Fruit fly (Drosophila melanogaster) whole organism, embryonic: ENCODE data around the gene Tnks.

Experiments used
- Abd-B ChIP-seq: fragments of 200-800 bp; sonication (Bioruptor generic); optimal IDR thresholded peaks from 2 replicates; lab custom pipeline; 2018; ENCODE audit warnings: missing biosample characterization, mild to moderate bottlenecking, missing genetic modification characterization, moderate library complexity
- Ada2b ChIP-seq: fragments of 200-800 bp; sonication (Bioruptor generic); IDR thresholded peaks from 2 replicates; pipeline ENCODE4 v1.3.6; 2022; ENCODE audit warnings: missing biosample characterization, missing genetic modification characterization
- Atf3 ChIP-seq: fragments of 200-800 bp; sonication (Bioruptor generic); optimal IDR thresholded peaks from 3 replicates; lab custom pipeline; 2016; ENCODE audit warnings: missing biosample characterization, missing genetic modification characterization
- CG10147 ChIP-seq: fragments of 200-800 bp; sonication (Bioruptor generic); optimal IDR thresholded peaks from 2 replicates; lab custom pipeline; 2019; ENCODE audit warnings: missing biosample characterization, mild to moderate bottlenecking, missing genetic modification characterization, moderate library complexity
- CG10274 ChIP-seq: fragments of 200-800 bp; sonication (Bioruptor generic); optimal IDR thresholded peaks from 3 replicates; lab custom pipeline; 2017; ENCODE audit warnings: missing biosample characterization, mild to moderate bottlenecking, missing genetic modification characterization
- CG11504 ChIP-seq: fragments of 200-800 bp; sonication (Bioruptor generic); optimal IDR thresholded peaks from 3 replicates; lab custom pipeline; 2019; ENCODE audit warnings: missing biosample characterization, mild to moderate bottlenecking, missing genetic modification characterization, moderate library complexity
- CG12769 ChIP-seq: fragments of 200-800 bp; sonication (Bioruptor generic); optimal IDR thresholded peaks from 2 replicates; lab custom pipeline; 2019; ENCODE audit warnings: missing biosample characterization, mild to moderate bottlenecking, missing genetic modification characterization, moderate library complexity
- CG14014 ChIP-seq: fragments of 200-800 bp; sonication (Bioruptor generic); IDR thresholded peaks from 2 replicates; pipeline ENCODE4 v1.3.6; 2022; ENCODE audit warnings: missing biosample characterization, missing genetic modification characterization
- CG15269 ChIP-seq: fragments of 200-800 bp; sonication (Bioruptor generic); optimal IDR thresholded peaks from 2 replicates; lab custom pipeline; 2018; ENCODE audit warnings: missing biosample characterization, mild to moderate bottlenecking, missing genetic modification characterization, moderate library complexity
- CG17328 ChIP-seq: fragments of 200-800 bp; sonication (Bioruptor generic); IDR thresholded peaks from 2 replicates; pipeline ENCODE4 v1.3.6; 2022; ENCODE audit warnings: missing biosample characterization, missing genetic modification characterization
- CG18011 ChIP-seq: fragments of 200-800 bp; sonication (Bioruptor generic); optimal IDR thresholded peaks from 2 replicates; lab custom pipeline; 2017; ENCODE audit warnings: missing biosample characterization, missing genetic modification characterization, mild to moderate bottlenecking, moderate library complexity, missing genotype
- CG18476 ChIP-seq: fragments of 200-800 bp; sonication (Bioruptor generic); optimal IDR thresholded peaks from 2 replicates; lab custom pipeline; 2016; ENCODE audit warnings: missing biosample characterization, mild to moderate bottlenecking, missing genetic modification characterization
- CG18599 ChIP-seq: fragments of 200-800 bp; sonication (Bioruptor generic); optimal IDR thresholded peaks from 3 replicates; lab custom pipeline; 2017; ENCODE audit warnings: missing biosample characterization, missing genetic modification characterization, mild to moderate bottlenecking, moderate library complexity, missing genetic modification reagents
- CG18764 ChIP-seq: fragments of 200-800 bp; sonication (Bioruptor generic); optimal IDR thresholded peaks from 3 replicates; lab custom pipeline; 2016; ENCODE audit warnings: missing biosample characterization, missing genetic modification characterization
- CG2199 ChIP-seq: fragments of 200-800 bp; sonication (Bioruptor generic); IDR thresholded peaks from 3 replicates; pipeline ENCODE4 v1.3.6; 2022; ENCODE audit warnings: missing biosample characterization, missing genetic modification characterization
- CG30403 ChIP-seq: fragments of 200-800 bp; sonication (Bioruptor generic); optimal IDR thresholded peaks from 3 replicates; lab custom pipeline; 2016; ENCODE audit warnings: missing biosample characterization, missing genetic modification characterization
- CG3163 ChIP-seq: fragments of 200-800 bp; sonication (Bioruptor generic); optimal IDR thresholded peaks from 3 replicates; lab custom pipeline; 2016; ENCODE audit warnings: missing biosample characterization, missing genetic modification characterization
- CG34422 ChIP-seq: fragments of 200-800 bp; sonication (Bioruptor generic); IDR thresholded peaks from 3 replicates; pipeline ENCODE4 v1.3.6; 2022; ENCODE audit warnings: missing biosample characterization, missing genetic modification characterization
- CG4282 ChIP-seq: fragments of 200-800 bp; sonication (Bioruptor generic); optimal IDR thresholded peaks from 2 replicates; lab custom pipeline; 2016; ENCODE audit warnings: missing biosample characterization, missing genetic modification characterization
- CG4360 ChIP-seq: fragments of 200-800 bp; sonication (Bioruptor generic); IDR thresholded peaks from 2 replicates; pipeline ENCODE4 v1.3.6; 2022; ENCODE audit warnings: missing biosample characterization, missing genetic modification characterization
- CG4730 ChIP-seq: fragments of 200-800 bp; sonication (Bioruptor generic); IDR thresholded peaks from 2 replicates; pipeline ENCODE4 v1.3.6; 2022; ENCODE audit warnings: missing biosample characterization, missing genetic modification characterization
- CG7745 ChIP-seq: fragments of 200-800 bp; sonication (Bioruptor generic); optimal IDR thresholded peaks from 2 replicates; lab custom pipeline; 2018; ENCODE audit warnings: missing biosample characterization, mild to moderate bottlenecking, missing genetic modification characterization, moderate library complexity
- CG7786 ChIP-seq: fragments of 200-800 bp; sonication (Bioruptor generic); optimal IDR thresholded peaks from 2 replicates; lab custom pipeline; 2016; ENCODE audit warnings: missing biosample characterization, missing genetic modification characterization
- CG7987 ChIP-seq: fragments of 200-800 bp; sonication (Bioruptor generic); optimal IDR thresholded peaks from 2 replicates; lab custom pipeline; 2018; ENCODE audit warnings: missing biosample characterization, mild to moderate bottlenecking, missing genetic modification characterization, moderate library complexity
- CG8765 ChIP-seq: fragments of 200-800 bp; sonication (Bioruptor generic); IDR thresholded peaks from 2 replicates; pipeline ENCODE4 v1.3.6; 2022; ENCODE audit warnings: missing biosample characterization, missing genetic modification characterization
- CG8944 ChIP-seq: fragments of 200-800 bp; sonication (Bioruptor generic); optimal IDR thresholded peaks from 3 replicates; lab custom pipeline; 2016; ENCODE audit warnings: missing biosample characterization, missing genetic modification characterization
- Dbx ChIP-seq: fragments of 200-800 bp; sonication (Bioruptor generic); IDR thresholded peaks from 3 replicates; pipeline ENCODE4 v1.3.6; 2022; ENCODE audit warnings: missing biosample characterization, missing genetic modification characterization
- Doc3 ChIP-seq: fragments of 200-800 bp; sonication (Bioruptor generic); IDR thresholded peaks from 3 replicates; pipeline ENCODE4 v1.3.6; 2022; ENCODE audit warnings: missing biosample characterization, missing genetic modification characterization; ENCODE audit not compliant: partially characterized antibody
- E2f1 ChIP-seq: fragments of 200-800 bp; sonication (Bioruptor generic); IDR thresholded peaks from 2 replicates; pipeline ENCODE4 v1.3.6; 2022; ENCODE audit warnings: missing biosample characterization, missing genetic modification characterization
- Ets65A ChIP-seq: fragments of 200-800 bp; sonication (Bioruptor generic); peaks from one replicate; lab custom pipeline; 2016; ENCODE audit warnings: missing biosample characterization, missing genetic modification characterization
- Gug ChIP-seq: fragments of 200-800 bp; sonication (Bioruptor generic); IDR thresholded peaks from 4 replicates; pipeline ENCODE4 v1.3.6; 2022; ENCODE audit warnings: missing biosample characterization, missing genetic modification characterization
- HLH3B ChIP-seq: fragments of 200-800 bp; sonication (Bioruptor generic); IDR thresholded peaks from 2 replicates; pipeline ENCODE4 v1.3.6; 2022; ENCODE audit warnings: missing biosample characterization, missing genetic modification characterization
- Hand ChIP-seq: fragments of 200-800 bp; sonication (Bioruptor generic); optimal IDR thresholded peaks from 2 replicates; lab custom pipeline; 2017; ENCODE audit warnings: mild to moderate bottlenecking, missing biosample characterization, missing genetic modification reagents, missing genetic modification characterization
- Rfx ChIP-seq: fragments of 200-800 bp; sonication (Bioruptor generic); IDR thresholded peaks from 2 replicates; pipeline ENCODE4 v1.3.6; 2022; ENCODE audit warnings: missing biosample characterization, missing genetic modification characterization
- Sox102F ChIP-seq: fragments of 200-800 bp; sonication (Bioruptor generic); optimal IDR thresholded peaks from 2 replicates; lab custom pipeline; 2018; ENCODE audit warnings: missing biosample characterization, mild to moderate bottlenecking, missing genetic modification characterization, moderate library complexity
- Tbp ChIP-seq: fragments of >200 bp; optimal IDR thresholded peaks from 2 replicates; lab custom pipeline; 2018; ENCODE audit warnings: missing biosample characterization, missing genetic modification characterization
- Xbp1 ChIP-seq: fragments of 200-800 bp; sonication (Bioruptor generic); optimal IDR thresholded peaks from 3 replicates; lab custom pipeline; 2016; ENCODE audit warnings: missing biosample characterization, mild to moderate bottlenecking, missing genetic modification characterization
- amos ChIP-seq: fragments of 200-800 bp; sonication (Bioruptor generic); IDR thresholded peaks from 2 replicates; pipeline ENCODE4 v1.3.6; 2022; ENCODE audit warnings: missing biosample characterization, missing genetic modification characterization; ENCODE audit not compliant: partially characterized antibody
- ase ChIP-seq: fragments of 200-800 bp; sonication (Bioruptor generic); IDR thresholded peaks from 3 replicates; pipeline ENCODE4 v1.3.6; 2022; ENCODE audit warnings: missing biosample characterization, missing genetic modification characterization
- cato ChIP-seq: fragments of 200-800 bp; sonication (Bioruptor generic); optimal IDR thresholded peaks from 2 replicates; lab custom pipeline; 2016; ENCODE audit warnings: missing biosample characterization, missing genetic modification characterization, borderline replicate concordance
- chm ChIP-seq: fragments of 200-800 bp; sonication (Bioruptor generic); IDR thresholded peaks from 2 replicates; pipeline ENCODE4 v1.3.6; 2022; ENCODE audit warnings: missing biosample characterization, missing genetic modification characterization
- crp ChIP-seq, 2 experiments: fragments of 200-800 bp; sonication (Bioruptor generic); optimal IDR thresholded peaks; 2 replicates in 1 of 2; 3 replicates in 1 of 2; lab custom pipeline; 2017; ENCODE audit warnings: missing biosample characterization in 2 of 2, missing genetic modification characterization in 2 of 2, mild to moderate bottlenecking in 1 of 2, moderate library complexity in 1 of 2
- dan ChIP-seq: fragments of 200-800 bp; sonication (Bioruptor generic); IDR thresholded peaks from 2 replicates; pipeline ENCODE4 v1.3.6; 2022; ENCODE audit warnings: missing biosample characterization, missing genetic modification characterization
- fru ChIP-seq: fragments of >200 bp; optimal IDR thresholded peaks from 2 replicates; lab custom pipeline; 2017
- jigr1 ChIP-seq: fragments of 200-800 bp; sonication (Bioruptor generic); IDR thresholded peaks from 3 replicates; pipeline ENCODE4 v1.3.6; 2022; ENCODE audit warnings: missing biosample characterization, missing genetic modification characterization
- org-1 ChIP-seq: fragments of 200-800 bp; sonication (Bioruptor generic); optimal IDR thresholded peaks from 2 replicates; lab custom pipeline; 2017; ENCODE audit warnings: missing biosample characterization, missing genetic modification characterization
- pnt ChIP-seq: fragments of 200-800 bp; sonication (Bioruptor generic); optimal IDR thresholded peaks from 3 replicates; lab custom pipeline; 2016; ENCODE audit warnings: missing biosample characterization, missing genetic modification characterization
- row ChIP-seq: fragments of 200-800 bp; sonication (Bioruptor generic); IDR thresholded peaks from 3 replicates; pipeline ENCODE4 v1.3.6; 2022; ENCODE audit warnings: missing biosample characterization, missing genetic modification characterization
- shn ChIP-seq: fragments of 200-800 bp; sonication (Bioruptor generic); optimal IDR thresholded peaks from 3 replicates; lab custom pipeline; 2016; ENCODE audit warnings: missing biosample characterization, missing genetic modification characterization
- slp2 ChIP-seq: fragments of 200-800 bp; sonication (Bioruptor generic); optimal IDR thresholded peaks from 2 replicates; lab custom pipeline; 2016; ENCODE audit warnings: missing biosample characterization, missing genetic modification characterization
- sqz ChIP-seq: fragments of 200-800 bp; sonication (Bioruptor generic); optimal IDR thresholded peaks from 3 replicates; lab custom pipeline; 2018; ENCODE audit warnings: missing biosample characterization, mild to moderate bottlenecking, missing genetic modification characterization
- usp ChIP-seq: fragments of >200 bp; optimal IDR thresholded peaks from 2 replicates; lab custom pipeline; 2017; ENCODE audit warnings: missing biosample characterization, missing genetic modification characterization

Tnks gene

dm6 chr3R:25652066-25652720, 8.9 kb downstream of the Tnks start (continued):
- no peak for TF ChIP-seq usp
- TF ChIP-seq Ada2b (GFP tag; lab: Robert Waterston, UW): no peak
- no peak for TF ChIP-seq Gug (GFP tag; lab: Robert Waterston, UW)
- TF ChIP-seq CG10274 (GFP tag; lab: Kevin White, UChicago): no peak
- peak; percentile 76 for TF ChIP-seq Ets65A
- TF ChIP-seq sqz (GFP tag; lab: Kevin White, UChicago): no peak
- TF ChIP-seq row: no peak
- TF ChIP-seq Atf3 (GFP tag; lab: Kevin White, UChicago): no peak
- no peak for TF ChIP-seq CG30403 (GFP tag; lab: Kevin White, UChicago)
- no peak for TF ChIP-seq ase (GFP tag; lab: Robert Waterston, UW)
- no peak for TF ChIP-seq CG12769 (tag; lab: Kevin White, UChicago)
- TF ChIP-seq CG4360: no peak
- no peak for TF ChIP-seq Sox102F (GFP tag; lab: Kevin White, UChicago)
- TF ChIP-seq cato (GFP tag; lab: Kevin White, UChicago): no peak
- TF ChIP-seq Tbp (GFP tag; lab: Kevin White, UChicago): no peak
- TF ChIP-seq dan (GFP tag; lab: Robert Waterston, UW): no peak
- no peak for TF ChIP-seq HLH3B (GFP tag; lab: Robert Waterston, UW)
- TF ChIP-seq CG18011 (GFP tag; lab: Kevin White, UChicago): peak; percentile 97
- no peak for TF ChIP-seq CG8944 (GFP tag; lab: Kevin White, UChicago)
- TF ChIP-seq CG4730 (GFP tag; lab: Robert Waterston, UW): no peak
- no peak for TF ChIP-seq slp2 (GFP tag; lab: Kevin White, UChicago)
- TF ChIP-seq CG18764 (GFP tag; lab: Kevin White, UChicago): no peak
- TF ChIP-seq Xbp1: no peak
- peak; percentile 61 for TF ChIP-seq Abd-B (GFP tag; lab: Kevin White, UChicago)
- no peak for TF ChIP-seq CG17328 (GFP tag; lab: Robert Waterston, UW)
- no peak for TF ChIP-seq CG4282
- no peak for TF ChIP-seq Dbx (GFP tag; lab: Robert Waterston, UW)
- no peak for TF ChIP-seq CG2199 (GFP tag; lab: Robert Waterston, UW)
- TF ChIP-seq Doc3 (GFP tag; lab: Robert Waterston, UW): no peak
- no peak for TF ChIP-seq crp (GFP tag; optimal IDR thresholded peaks at IDR 0.05; lab: Kevin White, UChicago)
- no peak for TF ChIP-seq jigr1 (GFP tag; lab: Robert Waterston, UW)
- peak; percentile 22; the same call in 1 of the 2 replicates for TF ChIP-seq Rfx (GFP tag; lab: Robert Waterston, UW)
- TF ChIP-seq CG18476 (GFP tag; lab: Kevin White, UChicago): no peak
- peak; percentile 41; the same call in 1 of the 2 replicates for TF ChIP-seq amos (GFP tag; lab: Robert Waterston, UW)
- TF ChIP-seq E2f1 (GFP tag; lab: Robert Waterston, UW): no peak
- no peak for TF ChIP-seq CG7745 (tag; lab: Kevin White, UChicago)
- TF ChIP-seq chm: no peak
- TF ChIP-seq CG18599 (GFP tag; lab: Kevin White, UChicago): no peak
- TF ChIP-seq CG11504: no peak
- no peak for TF ChIP-seq CG8765 (GFP tag; lab: Robert Waterston, UW)
- TF ChIP-seq CG34422: no peak
- peak; percentile 5 for TF ChIP-seq CG3163 (GFP tag; lab: Kevin White, UChicago)
- no peak for TF ChIP-seq org-1 (GFP tag; lab: Kevin White, UChicago)
- TF ChIP-seq CG7987 (GFP tag; lab: Kevin White, UChicago): peak; percentile 15
- no peak for TF ChIP-seq fru
- TF ChIP-seq Hand: no peak
- no peak for TF ChIP-seq pnt (GFP tag; lab: Kevin White, UChicago)
- TF ChIP-seq CG10147 (GFP tag; lab: Kevin White, UChicago): peak; percentile 19
- no peak for TF ChIP-seq shn (GFP tag; lab: Kevin White, UChicago)
- TF ChIP-seq CG14014 (GFP tag; lab: Robert Waterston, UW): peak; percentile 34; the same call in 1 of the 2 replicates
- no peak for TF ChIP-seq CG7786 (GFP tag; lab: Kevin White, UChicago)
- TF ChIP-seq CG15269: peak; percentile 18
